Worm (Caenorhabditis elegans): ENCODE data around the gene lido-17.

ce11 chrII:9431119-9431518 lies 38.5 kb upstream of the lido-17 start:
- no peak for TF ChIP-seq flt-1 (GFP tag; IDR thresholded peaks at IDR 0.05)
- TF ChIP-seq tbx-37 (GFP tag; conservative IDR thresholded peaks at IDR 0.05): no peak
- TF ChIP-seq aly-1 (tag; optimal IDR thresholded peaks at IDR 0.05): no peak
- TF ChIP-seq ceh-36 (tag; optimal IDR thresholded peaks at IDR 0.05): no peak
- TF ChIP-seq F13C5.2 (tag; optimal IDR thresholded peaks at IDR 0.05): no peak
